Worm (Caenorhabditis elegans) whole organism, L1 larva: ENCODE data around the gene F42A9.8.

Experiments used
- alr-1 ChIP-seq: fragments of 200-800 bp; sonication (Bioruptor generic); optimal IDR thresholded peaks from 2 replicates; lab custom pipeline; 2018; ENCODE audit warnings: borderline replicate concordance, mild to moderate bottlenecking, missing genetic modification characterization, missing compliant biosample characterization
- egl-27 ChIP-seq, 2 experiments: fragments of 150-350 bp in 1 of 2; sonication (generic microtip); optimal IDR thresholded peaks; 3 replicates each; lab custom pipeline; 2017 to 2018; ENCODE audit warnings: missing biosample characterization in 2 of 2, missing genetic modification characterization in 2 of 2, missing genetic modification reagents in 2 of 2
- lin-13 ChIP-seq: fragments of 150-350 bp; optimal IDR thresholded peaks from 2 replicates; lab custom pipeline; 2014; ENCODE audit warnings: missing biosample characterization, missing genetic modification reagents, missing genetic modification characterization
- mdl-1 ChIP-seq, 2 experiments: fragments of 150-350 bp; optimal IDR thresholded peaks; 2 replicates each; lab custom pipeline; 2014 to 2017; ENCODE audit warnings: missing biosample characterization in 2 of 2, missing genetic modification characterization in 2 of 2, inconsistent platforms in 1 of 2
- nhr-237 ChIP-seq: fragments of 150-350 bp; optimal IDR thresholded peaks from 2 replicates; lab custom pipeline; 2014; ENCODE audit warnings: missing biosample characterization, missing genetic modification characterization
- swsn-7 ChIP-seq: sonication (generic microtip); optimal IDR thresholded peaks from 2 replicates; lab custom pipeline; 2016; ENCODE audit warnings: missing genetic modification characterization, missing compliant biosample characterization

DNA sequence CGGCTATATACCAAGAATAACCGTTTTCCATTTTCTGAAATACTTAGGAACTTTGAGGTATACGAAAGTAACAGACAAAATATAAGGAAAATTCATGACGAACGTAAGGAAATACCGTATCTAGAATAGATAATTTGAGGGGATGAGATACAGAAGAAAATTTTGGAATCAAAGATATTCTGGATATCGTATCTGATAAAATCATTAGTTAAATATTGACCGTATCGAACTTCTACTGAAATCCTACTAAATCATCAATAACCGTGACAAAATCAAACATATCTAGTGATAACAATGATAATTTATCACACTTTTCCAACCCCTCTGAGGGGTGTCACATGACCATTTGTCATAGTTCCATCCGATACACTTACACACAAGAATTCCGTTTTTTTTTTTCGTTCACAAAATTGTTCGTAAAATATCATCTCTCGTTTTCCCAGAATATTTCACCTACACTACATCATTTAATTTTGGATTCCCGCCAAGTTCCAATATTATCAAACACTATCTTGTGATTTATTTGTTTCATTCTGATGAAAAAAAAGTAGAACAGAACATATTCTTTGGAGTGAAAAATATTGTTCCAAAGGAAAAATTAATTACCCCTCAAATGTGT is 17.8 kb downstream of the F42A9.8 start, which contains the start of gene Y59H11AR.4:
- TF ChIP-seq swsn-7 (tag; lab: Kevin White, UChicago), result no peak
- TF ChIP-seq mdl-1 (tag; optimal IDR thresholded peaks at IDR 0.05; lab: Kevin White, UChicago), result no peak
- no peak for TF ChIP-seq nhr-237 (tag; lab: Kevin White, UChicago)
- TF ChIP-seq alr-1 (tag; lab: Kevin White, UChicago), result no peak
- no peak for TF ChIP-seq egl-27 (tag; optimal IDR thresholded peaks at IDR 0.05; lab: Kevin White, UChicago)
- TF ChIP-seq lin-13 (GFP tag; lab: Kevin White, UChicago), result no peak
